Worm (Caenorhabditis elegans) whole organism, L2 larva: ENCODE measurements around the gene cpna-5.

ENCODE experiments used
- ama-1 ChIP-seq: fragments of 150-350 bp; optimal IDR thresholded peaks from 2 replicates; lab custom pipeline; 2018; ENCODE audit warnings: inconsistent platforms
- ceh-82 ChIP-seq: fragments of 150-350 bp; optimal IDR thresholded peaks from 2 replicates; lab custom pipeline; 2014; ENCODE audit warnings: missing biosample characterization, missing genetic modification characterization
- lin-13 ChIP-seq: fragments of 150-350 bp; optimal IDR thresholded peaks from 2 replicates; lab custom pipeline; 2014; ENCODE audit warnings: missing biosample characterization, missing genetic modification reagents, missing genetic modification characterization
- mab-5 ChIP-seq: fragments of 150-350 bp; optimal IDR thresholded peaks from 2 replicates; lab custom pipeline; 2014; ENCODE audit warnings: missing biosample characterization, missing genetic modification characterization
- mdl-1 ChIP-seq, 2 experiments: fragments of 150-350 bp in 1 of 2; sonication (generic microtip) in 1 of 2; optimal IDR thresholded peaks; 2 replicates each; lab custom pipeline; 2017; ENCODE audit warnings: missing biosample characterization in 2 of 2, missing genetic modification characterization in 2 of 2
- nhr-11 ChIP-seq: fragments of 150-350 bp; optimal IDR thresholded peaks from 2 replicates; lab custom pipeline; 2014; ENCODE audit warnings: missing biosample characterization, missing genetic modification characterization
- nhr-25 ChIP-seq: fragments of 150-350 bp; sonication (generic microtip); optimal IDR thresholded peaks from 3 replicates; lab custom pipeline; 2014; ENCODE audit warnings: missing biosample characterization, missing genetic modification characterization
- snpc-4 ChIP-seq: fragments of 150-350 bp; optimal IDR thresholded peaks from 2 replicates; lab custom pipeline; 2014; ENCODE audit warnings: missing biosample characterization, missing genetic modification characterization
- unc-55 ChIP-seq: fragments of 150-350 bp; sonication (generic microtip); optimal IDR thresholded peaks from 3 replicates; lab custom pipeline; 2014; ENCODE audit warnings: missing biosample characterization, missing genetic modification reagents, missing genetic modification characterization
- unc-62 ChIP-seq: fragments of 150-350 bp; optimal IDR thresholded peaks from 2 replicates; lab custom pipeline; 2014; ENCODE audit warnings: missing biosample characterization, missing genetic modification reagents, missing genetic modification characterization

ce11 chrII:7670039-7670438 is 48.4 kb downstream of the cpna-5 start:
- TF ChIP-seq unc-55 (GFP tag; lab: Kevin White, UChicago) (no peak), ama-1 (no peak), ceh-82 (tag; lab: Kevin White, UChicago) (no peak), snpc-4 (tag; lab: Kevin White, UChicago) (no peak), nhr-11 (tag; lab: Kevin White, UChicago) (no peak), mab-5 (tag; lab: Kevin White, UChicago) (no peak), unc-62 (no peak), mdl-1 (tag; optimal IDR thresholded peaks at IDR 0.05; lab: Kevin White, UChicago) (no peak), lin-13 (no peak), nhr-25 (tag; lab: Kevin White, UChicago) (no peak)
